Worm (Caenorhabditis elegans) whole organism, late embryonic: ENCODE results near the gene F53F4.16.

Experiments
- C08G9.2 ChIP-seq: sonication (generic microtip); optimal IDR thresholded peaks from 2 replicates; lab custom pipeline; 2016; ENCODE audit warnings: mild to moderate bottlenecking, missing genetic modification characterization, moderate library complexity, missing compliant biosample characterization
- C38D4.7 ChIP-seq: fragments of 200-800 bp; sonication (Bioruptor generic); optimal IDR thresholded peaks from 2 replicates; lab custom pipeline; 2018; ENCODE audit warnings: mild to moderate bottlenecking, missing genetic modification characterization, moderate library complexity, missing compliant biosample characterization
- K02D7.2 ChIP-seq: sonication (generic microtip); optimal IDR thresholded peaks from 2 replicates; lab custom pipeline; 2017; ENCODE audit warnings: mild to moderate bottlenecking, missing genetic modification characterization, missing compliant biosample characterization
- K09A11.1 ChIP-seq: sonication (generic microtip); optimal IDR thresholded peaks from 2 replicates; lab custom pipeline; 2017; ENCODE audit warnings: antibody characterized with exemption, mild to moderate bottlenecking, missing genetic modification characterization, missing compliant biosample characterization; ENCODE audit not compliant: insufficient read depth
- ahr-1 ChIP-seq: sonication (generic microtip); optimal IDR thresholded peaks from 2 replicates; lab custom pipeline; 2016; ENCODE audit warnings: missing genetic modification characterization, missing compliant biosample characterization
- ama-1 ChIP-seq: fragments of 150-350 bp; optimal IDR thresholded peaks from 2 replicates; lab custom pipeline; 2014
- ceh-14 ChIP-seq: sonication (generic microtip); optimal IDR thresholded peaks from 2 replicates; lab custom pipeline; 2016; ENCODE audit warnings: missing genotype, missing genetic modification characterization, missing compliant biosample characterization
- ceh-18 ChIP-seq: sonication (generic microtip); optimal IDR thresholded peaks from 2 replicates; lab custom pipeline; 2016; ENCODE audit warnings: missing genetic modification characterization, missing compliant biosample characterization
- ceh-2 ChIP-seq: sonication (generic microtip); optimal IDR thresholded peaks from 2 replicates; lab custom pipeline; 2016; ENCODE audit warnings: missing genotype, missing genetic modification characterization, missing compliant biosample characterization
- ceh-24 ChIP-seq: sonication (generic microtip); optimal IDR thresholded peaks from 2 replicates; lab custom pipeline; 2016; ENCODE audit warnings: mild to moderate bottlenecking, missing genetic modification characterization, missing compliant biosample characterization
- ceh-30 ChIP-seq: fragments of 150-350 bp; optimal IDR thresholded peaks from 2 replicates; lab custom pipeline; 2014; ENCODE audit warnings: missing biosample characterization, missing genetic modification characterization
- ceh-31 ChIP-seq: sonication (generic microtip); optimal IDR thresholded peaks from 2 replicates; lab custom pipeline; 2016; ENCODE audit warnings: missing genetic modification characterization, missing compliant biosample characterization
- ceh-45 ChIP-seq: fragments of 200-800 bp; sonication (Bioruptor generic); IDR thresholded peaks from 2 replicates; pipeline ENCODE4 v1.3.6; 2022; ENCODE audit warnings: missing genetic modification reagents, missing genetic modification characterization, missing compliant biosample characterization
- ceh-48 ChIP-seq: sonication (generic microtip); optimal IDR thresholded peaks from 2 replicates; lab custom pipeline; 2016; ENCODE audit warnings: missing genetic modification characterization, inconsistent platforms, missing compliant biosample characterization
- ceh-9 ChIP-seq: sonication (generic microtip); optimal IDR thresholded peaks from 2 replicates; lab custom pipeline; 2016; ENCODE audit warnings: mild to moderate bottlenecking, missing genetic modification characterization, inconsistent platforms, missing compliant biosample characterization
- che-1 ChIP-seq: sonication (generic microtip); optimal IDR thresholded peaks from 2 replicates; lab custom pipeline; 2016; ENCODE audit warnings: mild to moderate bottlenecking, missing genetic modification characterization, missing compliant biosample characterization
- dmd-4 ChIP-seq: sonication (generic microtip); optimal IDR thresholded peaks from 2 replicates; lab custom pipeline; 2016; ENCODE audit warnings: borderline replicate concordance, missing genetic modification characterization, missing compliant biosample characterization
- dve-1 ChIP-seq: sonication (generic microtip); optimal IDR thresholded peaks from 2 replicates; lab custom pipeline; 2017; ENCODE audit warnings: antibody characterized with exemption, mild to moderate bottlenecking, missing genetic modification characterization, missing compliant biosample characterization
- ets-4 ChIP-seq: sonication (generic microtip); optimal IDR thresholded peaks from 2 replicates; lab custom pipeline; 2016; ENCODE audit warnings: missing genetic modification characterization, missing compliant biosample characterization
- fax-1 ChIP-seq: sonication (generic microtip); optimal IDR thresholded peaks from 2 replicates; lab custom pipeline; 2016; ENCODE audit warnings: missing genotype, missing genetic modification characterization, missing compliant biosample characterization
- fkh-10 ChIP-seq: fragments of 150-350 bp; optimal IDR thresholded peaks from 2 replicates; lab custom pipeline; 2014; ENCODE audit warnings: missing biosample characterization, missing genetic modification reagents, missing genetic modification characterization
- fkh-6 ChIP-seq: sonication (generic microtip); optimal IDR thresholded peaks from 2 replicates; lab custom pipeline; 2016; ENCODE audit warnings: missing genetic modification characterization, missing compliant biosample characterization
- hlh-15 ChIP-seq: sonication (generic microtip); optimal IDR thresholded peaks from 2 replicates; lab custom pipeline; 2016; ENCODE audit warnings: missing genetic modification characterization, missing compliant biosample characterization
- hlh-8 ChIP-seq: sonication (generic microtip); optimal IDR thresholded peaks from 2 replicates; lab custom pipeline; 2016; ENCODE audit warnings: missing genotype, missing genetic modification characterization, missing compliant biosample characterization
- lim-6 ChIP-seq: sonication (generic microtip); optimal IDR thresholded peaks from 2 replicates; lab custom pipeline; 2016; ENCODE audit warnings: missing genetic modification characterization, missing compliant biosample characterization
- madf-2 ChIP-seq: sonication (generic microtip); optimal IDR thresholded peaks from 2 replicates; lab custom pipeline; 2017; ENCODE audit warnings: missing genetic modification characterization, missing compliant biosample characterization
- nfya-1 ChIP-seq: sonication (generic microtip); optimal IDR thresholded peaks from 2 replicates; lab custom pipeline; 2017; ENCODE audit warnings: missing genetic modification characterization, mild to moderate bottlenecking, missing compliant biosample characterization, antibody characterized with exemption, moderate library complexity
- nhr-232 ChIP-seq: sonication (generic microtip); optimal IDR thresholded peaks from 2 replicates; lab custom pipeline; 2016; ENCODE audit warnings: missing genetic modification characterization, missing compliant biosample characterization
- npax-4 ChIP-seq: sonication (generic microtip); optimal IDR thresholded peaks from 2 replicates; lab custom pipeline; 2016; ENCODE audit warnings: missing genetic modification characterization, missing compliant biosample characterization
- odd-2 ChIP-seq: sonication (generic microtip); optimal IDR thresholded peaks from 2 replicates; lab custom pipeline; 2017; ENCODE audit warnings: antibody characterized with exemption, mild to moderate bottlenecking, missing genetic modification characterization, missing compliant biosample characterization
- pag-3 ChIP-seq: sonication (generic microtip); optimal IDR thresholded peaks from 2 replicates; lab custom pipeline; 2016; ENCODE audit warnings: missing compliant biosample characterization, missing genetic modification characterization, borderline replicate concordance
- ref-2 ChIP-seq: sonication (generic microtip); optimal IDR thresholded peaks from 2 replicates; lab custom pipeline; 2016; ENCODE audit warnings: missing genetic modification characterization, missing compliant biosample characterization
- rnt-1 ChIP-seq: sonication (generic microtip); optimal IDR thresholded peaks from 2 replicates; lab custom pipeline; 2016; ENCODE audit warnings: missing genetic modification characterization, missing compliant biosample characterization
- sox-2 ChIP-seq: fragments of 200-800 bp; sonication (Bioruptor generic); IDR thresholded peaks from 2 replicates; pipeline ENCODE4 v1.3.6; 2022; ENCODE audit warnings: missing genetic modification reagents, missing genetic modification characterization, missing compliant biosample characterization
- sox-4 ChIP-seq: sonication (generic microtip); optimal IDR thresholded peaks from 2 replicates; lab custom pipeline; 2017; ENCODE audit warnings: mild to moderate bottlenecking, missing genetic modification characterization, inconsistent platforms, missing compliant biosample characterization
- syd-9 ChIP-seq: sonication (generic microtip); optimal IDR thresholded peaks from 2 replicates; lab custom pipeline; 2016; ENCODE audit warnings: mild to moderate bottlenecking, missing genetic modification characterization, moderate library complexity, missing compliant biosample characterization
- tbx-7 ChIP-seq: sonication (generic microtip); optimal IDR thresholded peaks from 2 replicates; lab custom pipeline; 2016; ENCODE audit warnings: missing genotype, missing genetic modification characterization, missing compliant biosample characterization
- ttx-3 ChIP-seq: sonication (generic microtip); optimal IDR thresholded peaks from 2 replicates; lab custom pipeline; 2016; ENCODE audit warnings: missing genetic modification reagents, missing genetic modification characterization, missing compliant biosample characterization
- unc-3 ChIP-seq, 2 experiments: fragments of 200-800 bp in 1 of 2; sonication (Bioruptor generic) in 1 of 2; sonication (generic microtip) in 1 of 2; conservative IDR thresholded peaks in 1 of 2; optimal IDR thresholded peaks in 1 of 2; 2 replicates each; pipeline versions ENCODE4 v1.3.6 to Lab custom; 2016 to 2022; ENCODE audit warnings: missing compliant biosample characterization in 2 of 2, missing genetic modification characterization in 2 of 2, missing genetic modification reagents in 1 of 2
- unc-55 ChIP-seq: sonication (generic microtip); optimal IDR thresholded peaks from 2 replicates; lab custom pipeline; 2017; ENCODE audit warnings: missing biosample characterization, missing genetic modification reagents, missing genetic modification characterization
- unc-86 ChIP-seq: sonication (generic microtip); optimal IDR thresholded peaks from 2 replicates; lab custom pipeline; 2016; ENCODE audit warnings: missing genetic modification characterization, missing compliant biosample characterization
- ztf-16 ChIP-seq: sonication (generic microtip); optimal IDR thresholded peaks from 2 replicates; lab custom pipeline; 2017; ENCODE audit warnings: missing genetic modification characterization, missing compliant biosample characterization

The F53F4.16 gene

ce11 chrV:13611782-13612181, 9.8 kb downstream of the F53F4.16 start, which contains the start of gene spig-9:
Gene spig-9 (minus strand): TSS chrV:13611882.
- TF ChIP-seq fkh-6 (tag; lab: Kevin White, UChicago) (no peak), ceh-31 (no peak), nfya-1 (no peak), ceh-48 (tag; lab: Kevin White, UChicago) (no peak), ceh-14 (tag; lab: Kevin White, UChicago) (no peak), syd-9 (tag; lab: Kevin White, UChicago) (no peak), K09A11.1 (no peak), ceh-9 (tag; lab: Kevin White, UChicago) (no peak), fax-1 (tag; lab: Kevin White, UChicago) (no peak), odd-2 (tag; lab: Kevin White, UChicago) (no peak), ahr-1 (tag; lab: Kevin White, UChicago) (no peak), ceh-30 (no peak), ets-4 (tag; lab: Kevin White, UChicago) (no peak), unc-3 (GFP tag; conservative IDR thresholded peaks at IDR 0.05; lab: Robert Waterston, UW) (no peak), unc-3 (tag; optimal IDR thresholded peaks at IDR 0.05; lab: Kevin White, UChicago) (no peak)
- TF ChIP-seq, all 69 proteins: peak for 0

ce11 chrV:13609806-13610205, 11.8 kb downstream of the F53F4.16 start:
- no peak for TF ChIP-seq dmd-4
- TF ChIP-seq pag-3 (tag; lab: Kevin White, UChicago): no peak
- TF ChIP-seq ceh-45: no peak
- TF ChIP-seq C38D4.7: no peak
- no peak for TF ChIP-seq unc-3 (GFP tag; conservative IDR thresholded peaks at IDR 0.05; lab: Robert Waterston, UW)
- TF ChIP-seq unc-3 (tag; optimal IDR thresholded peaks at IDR 0.05; lab: Kevin White, UChicago): no peak
- no peak for TF ChIP-seq ceh-2 (tag; lab: Kevin White, UChicago)
- no peak for TF ChIP-seq ceh-48 (tag; lab: Kevin White, UChicago)
- TF ChIP-seq ref-2 (tag; lab: Kevin White, UChicago): no peak
- TF ChIP-seq unc-55: no peak
- no peak for TF ChIP-seq npax-4 (tag; lab: Kevin White, UChicago)
- no peak for TF ChIP-seq rnt-1 (tag; lab: Kevin White, UChicago)

ce11 chrV:13608486-13608885, 13.1 kb downstream of the F53F4.16 start:
- TF ChIP-seq sox-4 (tag; lab: Kevin White, UChicago) (no peak), ttx-3 (tag; lab: Kevin White, UChicago) (no peak), ceh-18 (tag; lab: Kevin White, UChicago) (no peak), ama-1 (lab: Kevin White, UChicago) (no peak), lim-6 (tag; lab: Kevin White, UChicago) (no peak), dve-1 (tag; lab: Kevin White, UChicago) (no peak), ceh-9 (tag; lab: Kevin White, UChicago) (no peak), npax-4 (tag; lab: Kevin White, UChicago) (no peak), tbx-7 (tag; lab: Kevin White, UChicago) (no peak), hlh-15 (tag; lab: Kevin White, UChicago) (no peak), ztf-16 (tag; lab: Kevin White, UChicago) (no peak), nhr-232 (no peak), sox-2 (GFP tag; lab: Robert Waterston, UW) (no peak), ceh-2 (tag; lab: Kevin White, UChicago) (no peak), hlh-8 (tag; lab: Kevin White, UChicago) (no peak), C08G9.2 (tag; lab: Kevin White, UChicago) (no peak)
- TF ChIP-seq, all 69 proteins: peak for 0

ce11 chrV:13606651-13607242, 14.9 kb downstream of the F53F4.16 start, which contains the start of gene fmo-4:
Gene fmo-4 (minus strand): TSS chrV:13606701.
- no peak for TF ChIP-seq K02D7.2 (tag; lab: Kevin White, UChicago)
- TF ChIP-seq ceh-14 (tag; lab: Kevin White, UChicago): no peak
- TF ChIP-seq ref-2 (tag; lab: Kevin White, UChicago): no peak
- TF ChIP-seq unc-55: no peak
- no peak for TF ChIP-seq sox-2 (GFP tag; lab: Robert Waterston, UW)
- no peak for TF ChIP-seq ceh-45
- no peak for TF ChIP-seq npax-4 (tag; lab: Kevin White, UChicago)
- no peak for TF ChIP-seq ama-1 (lab: Kevin White, UChicago)
- TF ChIP-seq madf-2 (tag; lab: Kevin White, UChicago): no peak
- TF ChIP-seq che-1 (tag; lab: Kevin White, UChicago): no peak
- no peak for TF ChIP-seq unc-3 (GFP tag; conservative IDR thresholded peaks at IDR 0.05; lab: Robert Waterston, UW)
- TF ChIP-seq unc-3 (tag; optimal IDR thresholded peaks at IDR 0.05; lab: Kevin White, UChicago): no peak
- TF ChIP-seq ceh-24 (tag; lab: Kevin White, UChicago): no peak
- TF ChIP-seq unc-86 (tag; lab: Kevin White, UChicago): no peak
- no peak for TF ChIP-seq fkh-10
